Worm (Caenorhabditis elegans) whole organism, L1 larva: ENCODE data around the gene Y45F3A.8.

ENCODE experiments used
- Y116A8C.19 ChIP-seq: sonication (generic microtip); optimal IDR thresholded peaks from 2 replicates; lab custom pipeline; 2016; ENCODE audit warnings: missing compliant biosample characterization, missing genetic modification characterization, borderline replicate concordance
- ama-1 ChIP-seq: fragments of 150-350 bp; optimal IDR thresholded peaks from 2 replicates; lab custom pipeline; 2014
- egl-13 ChIP-seq: sonication (generic microtip); optimal IDR thresholded peaks from 2 replicates; lab custom pipeline; 2016; ENCODE audit warnings: missing genotype, missing genetic modification reagents, missing genetic modification characterization, missing compliant biosample characterization
- nhr-237 ChIP-seq: fragments of 150-350 bp; optimal IDR thresholded peaks from 2 replicates; lab custom pipeline; 2014; ENCODE audit warnings: missing biosample characterization, missing genetic modification characterization
- nhr-76 ChIP-seq: sonication (generic microtip); optimal IDR thresholded peaks from 2 replicates; lab custom pipeline; 2017; ENCODE audit warnings: missing biosample characterization, missing genetic modification characterization
- nhr-90 ChIP-seq: sonication (generic microtip); optimal IDR thresholded peaks from 2 replicates; lab custom pipeline; 2016; ENCODE audit warnings: mild to moderate bottlenecking, missing genetic modification characterization, missing compliant biosample characterization; ENCODE audit not compliant: poor library complexity
- pag-3 ChIP-seq: sonication (generic microtip); optimal IDR thresholded peaks from 2 replicates; lab custom pipeline; 2017; ENCODE audit warnings: missing genetic modification characterization, mild to moderate bottlenecking, missing compliant biosample characterization, antibody characterized with exemption, borderline replicate concordance; ENCODE audit not compliant: insufficient read depth
- snpc-4 ChIP-seq: fragments of 150-350 bp; optimal IDR thresholded peaks from 2 replicates; lab custom pipeline; 2014; ENCODE audit warnings: missing biosample characterization, missing genetic modification characterization
- sptf-1 ChIP-seq: fragments of 150-350 bp; optimal IDR thresholded peaks from 2 replicates; lab custom pipeline; 2014; ENCODE audit warnings: missing biosample characterization, missing genetic modification characterization
- sup-37 ChIP-seq: fragments of 200-800 bp; sonication (Bioruptor generic); optimal IDR thresholded peaks from 2 replicates; lab custom pipeline; 2018; ENCODE audit warnings: mild to moderate bottlenecking, missing genetic modification characterization, missing compliant biosample characterization
- unc-130 ChIP-seq: fragments of 150-350 bp; optimal IDR thresholded peaks from 2 replicates; lab custom pipeline; 2017; ENCODE audit warnings: missing biosample characterization, missing genetic modification characterization, inconsistent platforms
- unc-62 ChIP-seq: fragments of 150-350 bp; optimal IDR thresholded peaks from 2 replicates; lab custom pipeline; 2014; ENCODE audit warnings: missing biosample characterization, missing genetic modification reagents, missing genetic modification characterization

DNA sequence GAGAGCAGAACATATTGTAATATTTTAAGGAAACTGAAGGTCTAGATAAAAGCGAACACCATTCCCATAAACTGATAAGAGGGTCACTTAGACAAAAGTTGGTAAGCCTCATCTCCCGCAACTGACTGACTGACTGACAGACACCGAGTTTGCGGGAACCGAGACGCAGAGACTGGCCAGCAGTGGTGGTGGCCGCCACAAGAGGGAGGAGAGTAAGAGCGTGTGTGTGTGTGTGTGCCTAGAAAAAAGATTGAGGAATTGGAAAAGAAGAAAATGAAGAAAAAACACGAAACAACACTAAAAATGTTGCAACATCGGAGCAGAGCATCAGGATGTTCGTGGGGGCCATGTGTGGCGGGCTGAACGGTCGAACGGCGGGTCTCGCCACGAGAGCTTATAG, 41.9 kb upstream of the Y45F3A.8 start:
- no peak for TF ChIP-seq Y116A8C.19
- TF ChIP-seq pag-3 (tag; lab: Kevin White, UChicago): no peak
- TF ChIP-seq ama-1 (lab: Kevin White, UChicago): no peak
- TF ChIP-seq unc-62 (GFP tag; lab: Kevin White, UChicago): no peak
- no peak for TF ChIP-seq nhr-237 (tag; lab: Kevin White, UChicago)
- TF ChIP-seq nhr-90: no peak
- no peak for TF ChIP-seq sptf-1 (tag; lab: Kevin White, UChicago)
- TF ChIP-seq nhr-76: no peak
- no peak for TF ChIP-seq unc-130 (tag; lab: Kevin White, UChicago)
- TF ChIP-seq sup-37 (GFP tag; lab: Kevin White, UChicago): no peak
- TF ChIP-seq snpc-4 (tag; lab: Kevin White, UChicago): no peak
- no peak for TF ChIP-seq egl-13 (tag; lab: Kevin White, UChicago)
